Fruit fly (Drosophila melanogaster) whole organism: ENCODE measurements around the gene p24-1.

Source experiments
- CG8478 ChIP-seq: fragments of >200 bp; optimal IDR thresholded peaks from 2 replicates; lab custom pipeline; 2018; ENCODE audit warnings: inconsistent platforms
- Dll ChIP-seq: fragments of >200 bp; optimal IDR thresholded peaks from 2 replicates; lab custom pipeline; 2017
- EcR ChIP-seq, 2 experiments: fragments of >200 bp; optimal IDR thresholded peaks; 2 replicates each; lab custom pipeline; 2017; ENCODE audit warnings: missing biosample characterization in 2 of 2, missing genetic modification characterization in 2 of 2, missing genetic modification reagents in 2 of 2
- pan ChIP-seq: fragments of >200 bp; optimal IDR thresholded peaks from 2 replicates; lab custom pipeline; 2017
- psq ChIP-seq: fragments of >200 bp; optimal IDR thresholded peaks from 2 replicates; lab custom pipeline; 2017
- usp ChIP-seq: fragments of >200 bp; optimal IDR thresholded peaks from 2 replicates; lab custom pipeline; 2017; ENCODE audit warnings: missing biosample characterization, missing genetic modification characterization, mixed read lengths

p24-1 gene

dm6 chrX:11852310-11852709, at the start of gene p24-1:
TSS of gene p24-1 (minus strand) at chrX:11852530.
- TF ChIP-seq EcR (GFP tag; optimal IDR thresholded peaks at IDR 0.05; lab: Kevin White, UChicago) (no peak), CG8478 (no peak), pan (lab: Kevin White, UChicago) (no peak), Dll (lab: Kevin White, UChicago) (no peak), psq (lab: Kevin White, UChicago) (no peak), usp (no peak)

- TF ChIP-seq pan (lab: Kevin White, UChicago) (no peak), EcR (GFP tag; optimal IDR thresholded peaks at IDR 0.05; lab: Kevin White, UChicago) (no peak), Dll (lab: Kevin White, UChicago) (no peak), usp (no peak), psq (lab: Kevin White, UChicago) (no peak), CG8478 (no peak)
These were observed 42.8 kb upstream of the p24-1 start for dm6 chrX:11895141-11895540.

dm6 chrX:11894198-11894597, 41.9 kb upstream of the p24-1 start:
- no peak for TF ChIP-seq pan (lab: Kevin White, UChicago)
- TF ChIP-seq CG8478: no peak
- TF ChIP-seq usp: no peak
- TF ChIP-seq Dll (lab: Kevin White, UChicago): no peak
- TF ChIP-seq psq (lab: Kevin White, UChicago): no peak
- TF ChIP-seq EcR (GFP tag; optimal IDR thresholded peaks at IDR 0.05; lab: Kevin White, UChicago): no peak

- TF ChIP-seq CG8478: no peak
- TF ChIP-seq pan (lab: Kevin White, UChicago): no peak
These were observed 41.3 kb upstream of the p24-1 start, which contains the start of gene wisp for dm6 chrX:11893643-11894042. TSS of gene wisp (plus strand) at chrX:11893943.

dm6 chrX:11891682-11892179, 39.4 kb upstream of the p24-1 start, which contains the start of gene sicily:
TSS of gene sicily (plus strand) at chrX:11891732.
- no peak for TF ChIP-seq Dll (lab: Kevin White, UChicago)

- TF ChIP-seq pan (lab: Kevin White, UChicago) (no peak), psq (lab: Kevin White, UChicago) (no peak), Dll (lab: Kevin White, UChicago) (no peak), CG8478 (no peak), usp (no peak), EcR (GFP tag; optimal IDR thresholded peaks at IDR 0.05; lab: Kevin White, UChicago) (no peak)
These were observed 35.8 kb upstream of the p24-1 start, which contains the start of gene CG1840 for dm6 chrX:11888142-11888541. TSS of gene CG1840 (plus strand) at chrX:11888352.

dm6 chrX:11886976-11887375, 34.6 kb upstream of the p24-1 start, which contains the start of the genes CG10353 and SelG:
TSS of gene CG10353 (minus strand) at chrX:11887162.
TSS of gene SelG (plus strand) at chrX:11887284.
- TF ChIP-seq CG8478: no peak
- TF ChIP-seq EcR (GFP tag; optimal IDR thresholded peaks at IDR 0.05; lab: Kevin White, UChicago): no peak
- no peak for TF ChIP-seq psq (lab: Kevin White, UChicago)
- no peak for TF ChIP-seq pan (lab: Kevin White, UChicago)
- no peak for TF ChIP-seq Dll (lab: Kevin White, UChicago)
- no peak for TF ChIP-seq usp

- TF ChIP-seq Dll (lab: Kevin White, UChicago) (no peak), psq (lab: Kevin White, UChicago) (no peak), pan (lab: Kevin White, UChicago) (no peak), CG8478 (no peak), usp (no peak), EcR (GFP tag; optimal IDR thresholded peaks at IDR 0.05; lab: Kevin White, UChicago) (no peak)
These were observed 33.0 kb upstream of the p24-1 start for dm6 chrX:11885356-11885755.

dm6 chrX:11884134-11884533, 31.8 kb upstream of the p24-1 start:
- TF ChIP-seq Dll (lab: Kevin White, UChicago) (no peak), CG8478 (no peak), usp (no peak), pan (lab: Kevin White, UChicago) (no peak), psq (lab: Kevin White, UChicago) (no peak), EcR (GFP tag; optimal IDR thresholded peaks at IDR 0.05; lab: Kevin White, UChicago) (no peak)

dm6 chrX:11882447-11882846, 30.1 kb upstream of the p24-1 start:
- TF ChIP-seq pan (lab: Kevin White, UChicago) (no peak), psq (lab: Kevin White, UChicago) (no peak), EcR (GFP tag; optimal IDR thresholded peaks at IDR 0.05; lab: Kevin White, UChicago) (no peak), usp (no peak), Dll (lab: Kevin White, UChicago) (no peak), CG8478 (no peak)

dm6 chrX:11881686-11882085, 29.4 kb upstream of the p24-1 start:
- no peak for TF ChIP-seq pan (lab: Kevin White, UChicago)
- TF ChIP-seq usp: no peak
- TF ChIP-seq psq (lab: Kevin White, UChicago): no peak
- TF ChIP-seq Dll (lab: Kevin White, UChicago): no peak
- TF ChIP-seq CG8478: no peak
- no peak for TF ChIP-seq EcR (GFP tag; optimal IDR thresholded peaks at IDR 0.05; lab: Kevin White, UChicago)

dm6 chrX:11877165-11877564, 24.8 kb upstream of the p24-1 start, which contains the start of gene CG10352:
TSS of gene CG10352 (minus strand) at chrX:11877168.
- no peak for TF ChIP-seq EcR (GFP tag; optimal IDR thresholded peaks at IDR 0.05; lab: Kevin White, UChicago)
- TF ChIP-seq usp: no peak
- TF ChIP-seq Dll (lab: Kevin White, UChicago): no peak
- no peak for TF ChIP-seq pan (lab: Kevin White, UChicago)
- no peak for TF ChIP-seq psq (lab: Kevin White, UChicago)
- TF ChIP-seq CG8478: no peak
